Worm (Caenorhabditis elegans): ENCODE data around the gene cyp-13A7.

ce11 chrII:9775790-9776189, 27.6 kb upstream of the cyp-13A7 start, which contains the start of gene T10B9.9:
- TF ChIP-seq him-1 (tag; optimal IDR thresholded peaks at IDR 0.05) (no peak), W03F9.2 (tag; optimal IDR thresholded peaks at IDR 0.05) (no peak)

Measured in whole organism, L4/young adult.